Fruit fly (Drosophila melanogaster) whole organism, embryonic: ENCODE data around the gene CG42514.

Experiments
- Adf1 ChIP-seq: fragments of 200-800 bp; sonication (Bioruptor generic); IDR thresholded peaks from 2 replicates; pipeline ENCODE4 v1.3.6; 2022; ENCODE audit warnings: missing biosample characterization, missing genetic modification characterization
- B-H2 ChIP-seq: fragments of 200-800 bp; sonication (Bioruptor generic); optimal IDR thresholded peaks from 2 replicates; lab custom pipeline; 2018; ENCODE audit warnings: missing biosample characterization, mild to moderate bottlenecking, missing genetic modification characterization
- BEAF-32 ChIP-seq: fragments of 200-800 bp; sonication (Bioruptor generic); optimal IDR thresholded peaks from 3 replicates; lab custom pipeline; 2017; ENCODE audit warnings: missing biosample characterization, missing genetic modification characterization, mild to moderate bottlenecking, moderate library complexity, missing genetic modification reagents
- CG10321 ChIP-seq: fragments of 200-800 bp; sonication (Bioruptor generic); IDR thresholded peaks from 2 replicates; pipeline ENCODE4 v1.3.6; 2022; ENCODE audit warnings: missing biosample characterization, missing genetic modification characterization
- CG10366 ChIP-seq: fragments of 200-800 bp; sonication (Bioruptor generic); IDR thresholded peaks from 2 replicates; pipeline ENCODE4 v1.3.6; 2022; ENCODE audit warnings: missing biosample characterization, missing genetic modification characterization
- CG10462 ChIP-seq: fragments of 200-800 bp; sonication (Bioruptor generic); optimal IDR thresholded peaks from 2 replicates; lab custom pipeline; 2016; ENCODE audit warnings: missing biosample characterization, missing genetic modification characterization
- CG10654 ChIP-seq: fragments of 200-800 bp; sonication (Bioruptor generic); optimal IDR thresholded peaks from 2 replicates; lab custom pipeline; 2016; ENCODE audit warnings: missing biosample characterization, missing genetic modification characterization
- CG12299 ChIP-seq: fragments of 200-800 bp; sonication (Bioruptor generic); optimal IDR thresholded peaks from 2 replicates; lab custom pipeline; 2018; ENCODE audit warnings: missing biosample characterization, mild to moderate bottlenecking, missing genetic modification characterization
- CG15514 ChIP-seq: fragments of 200-800 bp; sonication (Bioruptor generic); optimal IDR thresholded peaks from 3 replicates; lab custom pipeline; 2017; ENCODE audit warnings: missing biosample characterization, missing genetic modification characterization, mild to moderate bottlenecking, moderate library complexity, missing genetic modification reagents
- CG16813 ChIP-seq: fragments of 200-800 bp; sonication (Bioruptor generic); IDR thresholded peaks from 3 replicates; pipeline ENCODE4 v1.3.6; 2022; ENCODE audit warnings: missing biosample characterization, missing genetic modification characterization; ENCODE audit not compliant: partially characterized antibody
- CG17186 ChIP-seq: fragments of 200-800 bp; sonication (Bioruptor generic); optimal IDR thresholded peaks from 3 replicates; lab custom pipeline; 2017; ENCODE audit warnings: missing biosample characterization, missing genetic modification reagents, missing genetic modification characterization
- CG18262 ChIP-seq: fragments of 200-800 bp; optimal IDR thresholded peaks from 3 replicates; lab custom pipeline; 2019; ENCODE audit warnings: missing biosample characterization, mild to moderate bottlenecking, missing genetic modification characterization, moderate library complexity
- CG30403 ChIP-seq: fragments of 200-800 bp; sonication (Bioruptor generic); optimal IDR thresholded peaks from 3 replicates; lab custom pipeline; 2016; ENCODE audit warnings: missing biosample characterization, missing genetic modification characterization
- CG31441 ChIP-seq: fragments of 200-800 bp; sonication (Bioruptor generic); IDR thresholded peaks from 2 replicates; pipeline ENCODE4 v1.3.6; 2022; ENCODE audit warnings: missing biosample characterization, missing genetic modification characterization
- CG34224 ChIP-seq: fragments of 200-800 bp; sonication (Bioruptor generic); IDR thresholded peaks from 3 replicates; pipeline ENCODE4 v1.3.6; 2022; ENCODE audit warnings: missing biosample characterization, missing genetic modification characterization; ENCODE audit not compliant: partially characterized antibody
- CG3838 ChIP-seq: fragments of 200-800 bp; sonication (Bioruptor generic); optimal IDR thresholded peaks from 3 replicates; lab custom pipeline; 2016; ENCODE audit warnings: missing biosample characterization, missing genetic modification characterization
- CG42726 ChIP-seq: fragments of 200-800 bp; sonication (Bioruptor generic); IDR thresholded peaks from 2 replicates; pipeline ENCODE4 v1.3.6; 2022; ENCODE audit warnings: missing biosample characterization, missing genetic modification characterization; ENCODE audit not compliant: partially characterized antibody
- CG7271 ChIP-seq: fragments of 200-800 bp; sonication (Bioruptor generic); optimal IDR thresholded peaks from 2 replicates; lab custom pipeline; 2018; ENCODE audit warnings: missing biosample characterization, mild to moderate bottlenecking, missing genetic modification characterization, moderate library complexity
- CG7372 ChIP-seq: fragments of 200-800 bp; sonication (Bioruptor generic); IDR thresholded peaks from 2 replicates; pipeline ENCODE4 v1.3.6; 2022; ENCODE audit warnings: missing biosample characterization, missing genetic modification characterization
- CG8281 ChIP-seq: fragments of 200-800 bp; sonication (Bioruptor generic); optimal IDR thresholded peaks from 2 replicates; lab custom pipeline; 2018; ENCODE audit warnings: missing biosample characterization, mild to moderate bottlenecking, missing genetic modification characterization, moderate library complexity
- CG8388 ChIP-seq: fragments of 200-800 bp; sonication (Bioruptor generic); optimal IDR thresholded peaks from 2 replicates; lab custom pipeline; 2019; ENCODE audit warnings: missing biosample characterization, mild to moderate bottlenecking, missing genetic modification characterization, moderate library complexity
- CG8924 ChIP-seq: fragments of 200-800 bp; optimal IDR thresholded peaks from 3 replicates; lab custom pipeline; 2019; ENCODE audit warnings: missing biosample characterization, mild to moderate bottlenecking, missing genetic modification characterization, moderate library complexity
- CG9215 ChIP-seq: fragments of 200-800 bp; sonication (Bioruptor generic); IDR thresholded peaks from 2 replicates; pipeline ENCODE4 v1.3.6; 2022; ENCODE audit warnings: missing biosample characterization, missing genetic modification characterization
- HLH4C ChIP-seq: fragments of 200-800 bp; sonication (Bioruptor generic); IDR thresholded peaks from 3 replicates; pipeline ENCODE4 v1.3.6; 2022; ENCODE audit warnings: missing biosample characterization, missing genetic modification characterization; ENCODE audit not compliant: partially characterized antibody
- Hmr ChIP-seq: fragments of 200-800 bp; sonication (Bioruptor generic); optimal IDR thresholded peaks from 3 replicates; lab custom pipeline; 2017; ENCODE audit warnings: mild to moderate bottlenecking, missing biosample characterization, missing genetic modification reagents, missing genetic modification characterization
- Hsf ChIP-seq: fragments of 200-800 bp; sonication (Bioruptor generic); optimal IDR thresholded peaks from 3 replicates; lab custom pipeline; 2016; ENCODE audit warnings: missing biosample characterization, missing genetic modification characterization
- Kr ChIP-seq: fragments of 200-800 bp; sonication (Bioruptor generic); optimal IDR thresholded peaks from 2 replicates; lab custom pipeline; 2017; ENCODE audit warnings: missing biosample characterization, mild to moderate bottlenecking, missing genetic modification characterization
- NfI ChIP-seq: fragments of 200-800 bp; sonication (Bioruptor generic); optimal IDR thresholded peaks from 3 replicates; lab custom pipeline; 2018; ENCODE audit warnings: missing biosample characterization, mild to moderate bottlenecking, missing genetic modification characterization, moderate library complexity
- Pdp1 ChIP-seq, 2 experiments: fragments of 200-800 bp; sonication (Bioruptor generic); optimal IDR thresholded peaks; 3 replicates each; lab custom pipeline; 2016; ENCODE audit warnings: missing biosample characterization in 2 of 2, missing genetic modification characterization in 2 of 2, mild to moderate bottlenecking in 1 of 2, moderate library complexity in 1 of 2
- Usf ChIP-seq: fragments of 200-800 bp; sonication (Bioruptor generic); optimal IDR thresholded peaks from 2 replicates; lab custom pipeline; 2017; ENCODE audit warnings: missing genotype, missing biosample characterization, missing genetic modification characterization
- amos ChIP-seq: fragments of 200-800 bp; sonication (Bioruptor generic); IDR thresholded peaks from 2 replicates; pipeline ENCODE4 v1.3.6; 2022; ENCODE audit warnings: missing biosample characterization, missing genetic modification characterization; ENCODE audit not compliant: partially characterized antibody
- ato ChIP-seq: fragments of 200-800 bp; sonication (Bioruptor generic); IDR thresholded peaks from 2 replicates; pipeline ENCODE4 v1.3.6; 2022; ENCODE audit warnings: missing biosample characterization, missing genetic modification characterization; ENCODE audit not compliant: partially characterized antibody
- cg ChIP-seq: fragments of 200-800 bp; sonication (Bioruptor generic); optimal IDR thresholded peaks from 3 replicates; lab custom pipeline; 2019; ENCODE audit warnings: missing biosample characterization, mild to moderate bottlenecking, missing genetic modification characterization, moderate library complexity
- eve ChIP-seq, 2 experiments: fragments of >200 bp; optimal IDR thresholded peaks; 2 replicates each; lab custom pipeline; 2017; ENCODE audit warnings: missing biosample characterization in 2 of 2, missing genetic modification characterization in 2 of 2
- fd3F ChIP-seq: fragments of 200-800 bp; sonication (Bioruptor generic); optimal IDR thresholded peaks from 2 replicates; lab custom pipeline; 2018; ENCODE audit warnings: missing biosample characterization, mild to moderate bottlenecking, missing genetic modification characterization, moderate library complexity
- gcm2 ChIP-seq: fragments of 200-800 bp; sonication (Bioruptor generic); optimal IDR thresholded peaks from 2 replicates; lab custom pipeline; 2016; ENCODE audit warnings: missing biosample characterization, missing genetic modification characterization
- grn ChIP-seq: fragments of 200-800 bp; sonication (Bioruptor generic); optimal IDR thresholded peaks from 3 replicates; lab custom pipeline; 2017; ENCODE audit warnings: missing biosample characterization, missing genetic modification characterization
- ind ChIP-seq: fragments of 200-800 bp; sonication (Bioruptor generic); optimal IDR thresholded peaks from 3 replicates; lab custom pipeline; 2016; ENCODE audit warnings: missing biosample characterization, missing genetic modification characterization
- kni ChIP-seq: fragments of 200-800 bp; sonication (Bioruptor generic); optimal IDR thresholded peaks from 3 replicates; lab custom pipeline; 2017; ENCODE audit warnings: mild to moderate bottlenecking, missing biosample characterization, missing genetic modification reagents, missing genetic modification characterization
- mirr ChIP-seq: fragments of 200-800 bp; sonication (Bioruptor generic); optimal IDR thresholded peaks from 3 replicates; lab custom pipeline; 2018; ENCODE audit warnings: missing biosample characterization, mild to moderate bottlenecking, missing genetic modification characterization
- oc ChIP-seq: fragments of 200-800 bp; sonication (Bioruptor generic); optimal IDR thresholded peaks from 2 replicates; lab custom pipeline; 2018; ENCODE audit warnings: missing biosample characterization, mild to moderate bottlenecking, missing genetic modification characterization, moderate library complexity
- sim ChIP-seq: fragments of 200-800 bp; sonication (Bioruptor generic); IDR thresholded peaks from 2 replicates; pipeline ENCODE4 v1.3.6; 2022; ENCODE audit warnings: missing biosample characterization, missing genetic modification characterization
- sna ChIP-seq: fragments of 200-800 bp; sonication (Bioruptor generic); IDR thresholded peaks from 2 replicates; pipeline ENCODE4 v1.3.6; 2022; ENCODE audit warnings: missing biosample characterization, missing genetic modification characterization; ENCODE audit not compliant: partially characterized antibody
- ssp ChIP-seq: fragments of 200-800 bp; sonication (Bioruptor generic); IDR thresholded peaks from 2 replicates; pipeline ENCODE4 v1.3.6; 2022; ENCODE audit warnings: missing biosample characterization, missing genetic modification characterization
- stc ChIP-seq: fragments of 200-800 bp; sonication (Bioruptor generic); IDR thresholded peaks from 2 replicates; pipeline ENCODE4 v1.3.6; 2022; ENCODE audit warnings: missing biosample characterization, missing genetic modification characterization
- twi ChIP-seq: fragments of 200-800 bp; optimal IDR thresholded peaks from 2 replicates; lab custom pipeline; 2019; ENCODE audit warnings: missing biosample characterization, mild to moderate bottlenecking, missing genetic modification characterization, moderate library complexity
- unc-4 ChIP-seq: fragments of 200-800 bp; sonication (Bioruptor generic); IDR thresholded peaks from 2 replicates; pipeline ENCODE4 v1.3.6; 2022; ENCODE audit warnings: missing biosample characterization, missing genetic modification characterization; ENCODE audit not compliant: partially characterized antibody

CG42514 gene

dm6 chr3L:16483524-16484370 is 12.3 kb downstream of the CG42514 start, which contains the start of gene aos (continued):
- TF ChIP-seq CG12299 (tag; lab: Kevin White, UChicago) (peak; percentile 70), oc (tag; lab: Kevin White, UChicago) (peak; percentile 34), CG8924 (peak; percentile 97), CG15514 (GFP tag; lab: Kevin White, UChicago) (peak; percentile 56), stc (peak; percentile 76), CG7271 (tag; lab: Kevin White, UChicago) (peak; percentile 73), HLH4C (GFP tag; lab: Robert Waterston, UW) (no peak), sna (no peak), sim (GFP tag; lab: Robert Waterston, UW) (peak; percentile 37; the same call in 1 of the 2 replicates), fd3F (GFP tag; lab: Kevin White, UChicago) (peak; percentile 79), unc-4 (GFP tag; lab: Robert Waterston, UW) (no peak), gcm2 (GFP tag; lab: Kevin White, UChicago) (no peak), cg (GFP tag; lab: Kevin White, UChicago) (peak; percentile 64), CG9215 (GFP tag; lab: Robert Waterston, UW) (peak; percentile 80), CG16813 (no peak), CG10321 (no peak), Adf1 (GFP tag; lab: Robert Waterston, UW) (peak; percentile 89), CG31441 (GFP tag; lab: Robert Waterston, UW) (peak; percentile 100), CG7372 (GFP tag; lab: Robert Waterston, UW) (peak; percentile 87), CG8388 (GFP tag; lab: Kevin White, UChicago) (peak; percentile 95), CG34224 (GFP tag; lab: Robert Waterston, UW) (no peak), ato (GFP tag; lab: Robert Waterston, UW) (0 out of 2 replicates have a peak, but pooled peaks have one; percentile 27), ssp (GFP tag; lab: Robert Waterston, UW) (peak; percentile 73), NfI (GFP tag; lab: Kevin White, UChicago) (peak; percentile 79), CG30403 (GFP tag; lab: Kevin White, UChicago) (peak; percentile 95), amos (GFP tag; lab: Robert Waterston, UW) (peak; percentile 46; the same call in 1 of the 2 replicates), kni (GFP tag; lab: Kevin White, UChicago) (peak; percentile 41), CG10654 (peak; percentile 86), CG18262 (tag; lab: Kevin White, UChicago) (peak; percentile 99), Usf (GFP tag; lab: Kevin White, UChicago) (peak; percentile 91), Hmr (GFP tag; lab: Kevin White, UChicago) (peak; percentile 89), CG42726 (no peak), ind (GFP tag; lab: Kevin White, UChicago) (peak; percentile 89), Hsf (peak; percentile 67), B-H2 (GFP tag; lab: Kevin White, UChicago) (peak; percentile 23), mirr (no peak), grn (GFP tag; lab: Kevin White, UChicago) (no peak), CG17186 (GFP tag; lab: Kevin White, UChicago) (no peak), Pdp1 (GFP tag; optimal IDR thresholded peaks at IDR 0.05; lab: Kevin White, UChicago) (peak; percentile 10 to 30), Kr (GFP tag; lab: Kevin White, UChicago) (peak; percentile 79), CG8281 (tag; lab: Kevin White, UChicago) (peak; percentile 66), BEAF-32 (GFP tag; lab: Kevin White, UChicago) (no peak), CG3838 (GFP tag; lab: Kevin White, UChicago) (peak; percentile 24), twi (peak; percentile 92), eve (GFP tag; optimal IDR thresholded peaks at IDR 0.05; lab: Kevin White, UChicago) (peak in 1 of 2 experiments; percentile 95), CG10462 (peak; percentile 81), CG10366 (GFP tag; lab: Robert Waterston, UW) (peak; percentile 77)
